Worm (Caenorhabditis elegans) whole organism, early embryonic: ENCODE measurements around the gene F54F7.8.

Source experiments
- B0310.2 ChIP-seq: sonication (generic microtip); optimal IDR thresholded peaks from 2 replicates; lab custom pipeline; 2016; ENCODE audit warnings: mild to moderate bottlenecking, missing genetic modification characterization, missing compliant biosample characterization
- F13C5.2 ChIP-seq: sonication (generic microtip); optimal IDR thresholded peaks from 2 replicates; lab custom pipeline; 2017; ENCODE audit warnings: mild to moderate bottlenecking, missing genetic modification characterization, inconsistent platforms, missing compliant biosample characterization
- aly-1 ChIP-seq: sonication (generic microtip); optimal IDR thresholded peaks from 2 replicates; lab custom pipeline; 2016; ENCODE audit warnings: missing genetic modification characterization, missing compliant biosample characterization
- ama-1 ChIP-seq: fragments of 150-350 bp; optimal IDR thresholded peaks from 2 replicates; lab custom pipeline; 2014
- ceh-13 ChIP-seq: fragments of 200-800 bp; sonication (Bioruptor generic); optimal IDR thresholded peaks from 2 replicates; lab custom pipeline; 2018; ENCODE audit warnings: mild to moderate bottlenecking, missing genetic modification characterization, missing compliant biosample characterization
- ceh-36 ChIP-seq: sonication (generic microtip); optimal IDR thresholded peaks from 2 replicates; lab custom pipeline; 2016; ENCODE audit warnings: missing genetic modification characterization, inconsistent platforms, missing compliant biosample characterization
- ets-7 ChIP-seq: sonication (generic microtip); optimal IDR thresholded peaks from 2 replicates; lab custom pipeline; 2016; ENCODE audit warnings: missing genotype, missing genetic modification characterization, missing compliant biosample characterization
- flt-1 ChIP-seq: fragments of 200-800 bp; sonication (Bioruptor generic); IDR thresholded peaks from 2 replicates; pipeline ENCODE4 v1.3.6; 2022; ENCODE audit warnings: missing genetic modification characterization, missing compliant biosample characterization
- hmbx-1 ChIP-seq: sonication (generic microtip); optimal IDR thresholded peaks from 2 replicates; lab custom pipeline; 2016; ENCODE audit warnings: mild to moderate bottlenecking, missing genetic modification characterization, missing compliant biosample characterization
- hmg-4 ChIP-seq: fragments of 200-800 bp; sonication (Bioruptor generic); optimal IDR thresholded peaks from 2 replicates; lab custom pipeline; 2018; ENCODE audit warnings: mild to moderate bottlenecking, missing genetic modification characterization, missing compliant biosample characterization
- hnd-1 ChIP-seq: sonication (generic microtip); optimal IDR thresholded peaks from 2 replicates; lab custom pipeline; 2016; ENCODE audit warnings: missing genetic modification characterization, missing compliant biosample characterization
- pes-1 ChIP-seq: fragments of 200-800 bp; sonication (Bioruptor generic); IDR thresholded peaks from 2 replicates; pipeline ENCODE4 v1.3.6; 2022; ENCODE audit warnings: missing genetic modification reagents, missing genetic modification characterization, missing compliant biosample characterization
- scrt-1 ChIP-seq: fragments of 200-800 bp; sonication (Bioruptor generic); IDR thresholded peaks from 2 replicates; pipeline ENCODE4 v1.3.6; 2022; ENCODE audit warnings: missing genetic modification characterization, missing compliant biosample characterization
- sea-1 ChIP-seq: fragments of 200-800 bp; sonication (Bioruptor generic); conservative IDR thresholded peaks from 2 replicates; pipeline ENCODE4 v1.3.6; 2022; ENCODE audit warnings: missing genetic modification characterization, missing compliant biosample characterization
- tbx-11 ChIP-seq: fragments of 200-800 bp; sonication (Bioruptor generic); IDR thresholded peaks from 2 replicates; pipeline ENCODE4 v1.3.6; 2022; ENCODE audit warnings: missing genetic modification characterization, missing compliant biosample characterization
- tbx-37 ChIP-seq: fragments of 200-800 bp; sonication (Bioruptor generic); conservative IDR thresholded peaks from 2 replicates; pipeline ENCODE4 v1.3.6; 2022; ENCODE audit warnings: missing genetic modification reagents, missing genetic modification characterization, missing compliant biosample characterization
- tra-4 ChIP-seq: sonication (generic microtip); optimal IDR thresholded peaks from 2 replicates; lab custom pipeline; 2017; ENCODE audit warnings: missing genetic modification characterization, missing compliant biosample characterization

The F54F7.8 gene

DNA sequence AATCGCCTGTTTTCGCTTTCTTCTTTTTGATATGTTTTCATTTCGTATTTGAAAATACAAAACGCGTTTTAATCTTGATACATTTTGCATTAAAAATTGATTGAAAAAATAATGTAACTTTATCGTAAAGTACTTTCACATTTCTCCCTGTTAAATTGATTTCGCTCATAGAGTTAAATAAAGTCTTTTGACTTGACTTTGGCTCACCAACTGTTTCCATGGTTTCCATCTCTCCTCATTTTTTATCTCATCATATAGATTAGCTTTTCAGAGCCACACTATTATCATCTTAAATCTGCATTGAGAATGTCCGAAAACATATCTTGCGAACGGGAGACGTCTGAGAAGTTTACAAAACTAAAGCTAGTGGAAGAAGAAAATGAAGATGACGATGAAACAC lies 8.5 kb upstream of the F54F7.8 start, which contains the start of gene F54F7.10:
F54F7.10 (plus strand) TSS at position 301 of the 400 bp plus-strand sequence.
- TF ChIP-seq scrt-1 (no peak), hnd-1 (tag; lab: Kevin White, UChicago) (no peak), aly-1 (tag; lab: Kevin White, UChicago) (no peak), tbx-11 (GFP tag; lab: Robert Waterston, UW) (no peak), flt-1 (no peak), pes-1 (GFP tag; lab: Robert Waterston, UW) (no peak), tra-4 (no peak), hmbx-1 (tag; lab: Kevin White, UChicago) (no peak), B0310.2 (tag; lab: Kevin White, UChicago) (no peak), sea-1 (GFP tag; lab: Robert Waterston, UW) (no peak), ceh-13 (GFP tag; lab: Kevin White, UChicago) (no peak), ets-7 (tag; lab: Kevin White, UChicago) (no peak), hmg-4 (no peak), ceh-36 (no peak), tbx-37 (GFP tag; lab: Robert Waterston, UW) (no peak), F13C5.2 (tag; lab: Kevin White, UChicago) (no peak)

DNA sequence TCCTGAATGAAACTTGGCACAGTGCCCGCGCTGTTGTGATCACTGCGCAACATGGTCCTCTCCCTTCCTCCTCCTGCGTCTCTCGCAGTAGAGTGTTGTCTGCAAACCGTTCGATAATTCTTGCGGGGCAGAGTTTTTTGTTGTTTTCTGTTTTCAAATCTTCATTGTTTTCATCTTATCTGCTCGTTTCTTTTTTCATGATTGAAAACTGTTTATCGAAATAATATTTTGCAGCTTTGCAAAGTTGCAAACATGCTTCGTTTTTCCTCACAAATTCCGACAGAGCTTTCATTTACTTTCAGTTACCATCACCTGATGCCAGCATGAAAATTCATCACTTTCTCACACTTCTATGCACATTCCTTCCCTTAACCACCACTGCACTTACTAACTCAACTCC lies 2.4 kb upstream of the F54F7.8 start, which contains the start of gene mes-1:
mes-1 (plus strand) TSS at position 301 of the 400 bp plus-strand sequence.
- TF ChIP-seq hnd-1 (tag; lab: Kevin White, UChicago) (no peak), ceh-36 (no peak), ama-1 (no peak), ets-7 (tag; lab: Kevin White, UChicago) (no peak), hmg-4 (no peak), aly-1 (tag; lab: Kevin White, UChicago) (no peak), pes-1 (GFP tag; lab: Robert Waterston, UW) (no peak), flt-1 (no peak), tbx-11 (GFP tag; lab: Robert Waterston, UW) (no peak), ceh-13 (GFP tag; lab: Kevin White, UChicago) (no peak), hmbx-1 (tag; lab: Kevin White, UChicago) (no peak), tbx-37 (GFP tag; lab: Robert Waterston, UW) (no peak), scrt-1 (no peak), B0310.2 (tag; lab: Kevin White, UChicago) (no peak), F13C5.2 (tag; lab: Kevin White, UChicago) (no peak), tra-4 (no peak), sea-1 (GFP tag; lab: Robert Waterston, UW) (no peak)

DNA sequence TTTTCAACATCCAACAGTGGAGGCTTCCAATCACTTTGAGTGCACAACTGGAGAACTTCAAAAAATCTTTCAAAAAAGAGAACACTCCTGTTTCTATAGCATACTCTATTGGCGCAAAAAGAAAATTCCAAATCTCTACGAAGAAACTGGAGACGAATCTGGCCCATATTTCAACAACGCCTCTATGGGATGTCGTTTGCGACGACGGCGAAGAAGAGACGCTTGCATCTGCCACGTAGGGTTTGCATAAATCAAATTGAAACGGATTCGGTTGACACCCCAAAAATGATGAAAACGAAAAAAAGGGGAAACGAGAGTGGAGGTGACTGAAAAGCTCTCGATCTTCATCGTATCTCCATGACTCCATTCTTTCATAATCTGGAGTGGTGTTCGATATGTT lies 1.4 kb upstream of the F54F7.8 start:
- TF ChIP-seq scrt-1 (no peak), ama-1 (no peak), F13C5.2 (tag; lab: Kevin White, UChicago) (no peak), sea-1 (GFP tag; lab: Robert Waterston, UW) (no peak), hmg-4 (no peak), ceh-13 (GFP tag; lab: Kevin White, UChicago) (no peak), aly-1 (tag; lab: Kevin White, UChicago) (no peak), ets-7 (tag; lab: Kevin White, UChicago) (no peak), tra-4 (no peak), hnd-1 (tag; lab: Kevin White, UChicago) (no peak)

DNA sequence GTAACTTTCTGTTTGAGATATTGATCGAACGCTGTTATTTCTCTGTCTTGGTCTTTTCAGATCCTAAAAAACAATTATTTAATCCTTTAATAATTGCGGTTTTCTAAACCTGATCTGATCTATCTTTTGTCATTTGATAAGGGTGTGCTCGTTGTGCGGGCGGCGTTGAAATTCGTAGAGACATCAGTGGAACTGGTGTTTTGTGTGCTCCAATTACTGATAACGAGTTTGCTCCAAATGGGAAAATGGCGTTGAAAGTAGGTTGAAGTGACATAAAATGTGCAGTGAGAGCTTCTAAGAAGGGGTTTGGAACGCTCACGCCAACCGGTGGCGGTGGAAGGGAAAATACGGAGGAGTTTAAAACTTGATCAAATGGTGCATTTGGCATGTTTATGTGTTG lies 371 bp downstream of the F54F7.8 start:
- TF ChIP-seq ceh-36: no peak
- TF ChIP-seq hnd-1 (tag; lab: Kevin White, UChicago): no peak
- TF ChIP-seq tra-4: no peak
- TF ChIP-seq ets-7 (tag; lab: Kevin White, UChicago): no peak
- TF ChIP-seq tbx-37 (GFP tag; lab: Robert Waterston, UW): no peak
- TF ChIP-seq F13C5.2 (tag; lab: Kevin White, UChicago): no peak
- no peak for TF ChIP-seq flt-1
- TF ChIP-seq tbx-11 (GFP tag; lab: Robert Waterston, UW): no peak
- no peak for TF ChIP-seq hmg-4
- TF ChIP-seq hmbx-1 (tag; lab: Kevin White, UChicago): no peak
- no peak for TF ChIP-seq B0310.2 (tag; lab: Kevin White, UChicago)

DNA sequence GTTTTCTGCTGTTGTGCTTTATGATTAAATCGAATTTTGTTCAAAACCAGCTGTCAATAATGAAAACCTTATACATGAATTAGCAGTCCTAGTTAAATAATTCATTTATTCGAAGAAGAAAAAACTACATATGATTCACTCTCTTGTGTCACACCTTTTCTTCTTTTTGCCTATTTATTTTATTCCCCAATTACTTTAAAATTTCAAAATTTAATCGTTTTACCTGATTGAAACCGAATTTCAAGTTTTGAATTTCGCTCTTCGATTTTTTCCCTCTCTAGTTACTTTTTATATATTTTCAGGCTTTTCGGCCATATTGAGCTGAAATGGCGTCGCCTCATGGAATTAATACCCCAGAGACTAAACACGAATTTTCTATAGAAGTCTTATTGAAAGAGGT lies 2.3 kb downstream of the F54F7.8 start, which contains the start of gene xtr-1:
xtr-1 (plus strand) TSS at position 301 of the 400 bp plus-strand sequence.
- TF ChIP-seq B0310.2 (tag; lab: Kevin White, UChicago) (no peak), hmbx-1 (tag; lab: Kevin White, UChicago) (no peak), hmg-4 (no peak), flt-1 (no peak), tbx-11 (GFP tag; lab: Robert Waterston, UW) (no peak)

DNA sequence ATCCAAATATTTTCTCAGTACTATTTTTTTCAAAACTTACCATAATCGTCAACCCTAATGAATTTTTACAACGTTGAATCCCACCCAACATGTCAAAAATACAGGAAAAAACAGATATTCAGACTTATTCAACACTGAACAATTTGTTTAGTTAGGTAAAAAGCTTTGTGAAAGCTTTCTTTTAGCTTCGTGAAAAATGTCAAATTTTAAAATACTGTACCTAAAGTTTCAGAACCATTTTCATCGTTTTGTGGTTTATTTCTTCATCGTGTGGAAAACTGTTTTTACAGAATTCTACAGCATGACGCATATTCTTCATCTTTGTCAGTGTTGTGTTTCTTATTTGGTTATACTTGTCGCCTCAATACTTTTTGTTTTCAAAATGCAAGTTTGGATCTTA lies 4.2 kb downstream of the F54F7.8 start, which contains the start of gene F54F7.14:
F54F7.14 (plus strand) TSS at position 301 of the 400 bp plus-strand sequence.
- TF ChIP-seq tbx-11 (GFP tag; lab: Robert Waterston, UW): no peak
- no peak for TF ChIP-seq ceh-13 (GFP tag; lab: Kevin White, UChicago)
- TF ChIP-seq ets-7 (tag; lab: Kevin White, UChicago): no peak
- no peak for TF ChIP-seq hmg-4
- no peak for TF ChIP-seq hnd-1 (tag; lab: Kevin White, UChicago)
- no peak for TF ChIP-seq pes-1 (GFP tag; lab: Robert Waterston, UW)

DNA sequence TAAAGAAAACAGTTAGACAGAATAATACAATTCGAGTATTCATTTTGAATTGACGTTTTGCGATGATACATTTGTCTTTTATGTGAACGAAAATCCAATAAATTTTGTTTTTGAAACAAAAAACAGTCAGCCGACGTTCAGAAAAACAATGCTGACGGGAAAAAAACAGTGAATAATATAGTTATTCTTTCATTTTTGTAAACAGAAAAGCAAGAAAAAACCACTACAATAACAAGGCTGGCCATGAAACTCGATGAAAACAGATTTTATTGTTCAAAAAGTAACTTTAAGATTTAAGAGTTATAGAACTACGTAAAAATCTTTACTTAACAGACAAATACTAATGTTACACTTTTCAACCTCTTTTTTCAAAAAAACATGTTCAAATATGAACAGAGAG lies 4.7 kb downstream of the F54F7.8 start, which contains the start of gene F54F7.3:
F54F7.3 (minus strand) TSS at position 101 of the 400 bp plus-strand sequence.
- TF ChIP-seq ets-7 (tag; lab: Kevin White, UChicago) (no peak), ceh-36 (no peak), hmg-4 (no peak), tbx-11 (GFP tag; lab: Robert Waterston, UW) (no peak), flt-1 (no peak), B0310.2 (tag; lab: Kevin White, UChicago) (no peak), tbx-37 (GFP tag; lab: Robert Waterston, UW) (no peak)

DNA sequence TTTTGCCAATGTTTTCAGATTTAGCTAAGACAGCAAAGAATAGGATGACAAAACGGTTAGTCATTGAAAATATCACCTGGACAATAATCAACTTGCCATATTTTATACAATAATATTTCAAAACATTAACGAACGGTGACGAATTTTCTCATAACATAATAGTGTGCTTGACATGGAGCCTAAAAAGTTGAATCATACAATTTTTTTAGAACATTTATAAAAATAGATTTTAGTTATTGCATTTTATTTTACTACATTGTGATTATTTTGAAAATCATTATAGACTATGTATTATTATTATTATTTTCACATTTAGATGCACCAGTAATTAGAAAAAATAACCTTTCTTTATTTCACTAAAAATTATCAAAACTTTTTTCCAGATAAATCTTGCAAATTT lies 6.2 kb downstream of the F54F7.8 start, which contains the start of gene F54F7.9:
F54F7.9 (minus strand) TSS at position 101 of the 400 bp plus-strand sequence.
- TF ChIP-seq F13C5.2 (tag; lab: Kevin White, UChicago): no peak
- no peak for TF ChIP-seq ceh-36
- TF ChIP-seq ama-1: no peak
- TF ChIP-seq hmg-4: no peak
- no peak for TF ChIP-seq scrt-1
- TF ChIP-seq hmbx-1 (tag; lab: Kevin White, UChicago): no peak
- no peak for TF ChIP-seq ceh-13 (GFP tag; lab: Kevin White, UChicago)
- TF ChIP-seq tbx-37 (GFP tag; lab: Robert Waterston, UW): no peak
